Worm (Caenorhabditis elegans): ENCODE data around the gene sdha-1.

ce11 chrX:8551687-8552327, 6.0 kb upstream of the sdha-1 start, which contains the start of gene dhhc-14:
- no peak for TF ChIP-seq ceh-30 (tag; optimal IDR thresholded peaks at IDR 0.05)
- no peak for TF ChIP-seq sox-4 (tag; optimal IDR thresholded peaks at IDR 0.05)
- peak; percentile 31 for TF ChIP-seq unc-55 (GFP tag; optimal IDR thresholded peaks at IDR 0.05)
- TF ChIP-seq ceh-45 (GFP tag; IDR thresholded peaks at IDR 0.05): no peak
- no peak for TF ChIP-seq ama-1 (optimal IDR thresholded peaks at IDR 0.05)
- no peak for TF ChIP-seq ceh-6 (GFP tag; optimal IDR thresholded peaks at IDR 0.05)
- TF ChIP-seq dmd-4 (tag; optimal IDR thresholded peaks at IDR 0.05; ENCODE audit: borderline replicate concordance): no peak
- TF ChIP-seq C08G9.2 (tag; optimal IDR thresholded peaks at IDR 0.05): peak; percentile 1
- peak; percentile 28 for TF ChIP-seq pax-1 (tag; optimal IDR thresholded peaks at IDR 0.05)
- no peak for TF ChIP-seq gmeb-2 (tag; optimal IDR thresholded peaks at IDR 0.05)
- peak; percentile 47 for TF ChIP-seq elt-2 (tag; optimal IDR thresholded peaks at IDR 0.05)
